Comparison of ENCODE assay signal across 1 fruit fly cellular context in the genomic region with DNA sequence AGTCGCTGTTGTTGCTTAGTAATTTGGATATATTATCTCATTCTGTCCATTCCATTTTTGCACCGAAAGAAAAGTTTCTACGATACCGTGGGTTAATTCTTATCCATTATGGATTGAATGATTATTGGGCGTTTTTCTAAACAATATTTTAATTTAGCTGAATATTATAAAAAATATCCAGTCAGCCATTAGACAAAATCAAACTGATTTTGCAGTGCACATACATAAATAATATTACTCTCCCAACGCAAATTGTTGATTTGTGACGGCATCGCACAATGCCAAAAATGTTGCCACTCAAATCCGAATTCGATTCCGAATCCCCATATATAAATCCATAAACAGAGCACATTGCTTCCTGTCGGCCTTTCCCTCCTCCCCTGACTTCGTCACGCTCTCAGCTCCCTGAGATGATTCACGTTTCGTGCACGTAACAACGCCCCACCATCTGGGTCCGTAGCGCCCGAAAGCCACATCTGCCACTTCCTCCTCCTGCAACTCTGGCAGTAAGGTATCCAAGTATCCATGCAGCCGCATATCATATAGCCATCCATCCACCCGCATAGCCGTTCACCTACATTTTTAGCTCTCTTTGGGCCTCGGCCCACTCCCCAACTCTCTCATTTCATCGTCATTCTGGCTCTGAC.
TF ChIP-seq lines count a peak whose summit lies in the region.

No protein-coding gene starts in this region.

TF ChIP-seq in whole organism, embryonic, 481 proteins besides CTCF, POLR2A, EP300 and RAD21 (continued from another document):
- TF ChIP-seq CG14965 (GFP tag; optimal IDR thresholded peaks at IDR 0.05; lab: Kevin White, UChicago; ENCODE audit: borderline replicate concordance) (no peak), CG7786 (GFP tag; optimal IDR thresholded peaks at IDR 0.05; lab: Kevin White, UChicago) (peak; percentile 55), tap (tag; optimal IDR thresholded peaks at IDR 0.05; lab: Kevin White, UChicago) (no peak), Ptx1 (GFP tag; IDR thresholded peaks at IDR 0.05; lab: Robert Waterston, UW) (peak; percentile 80), jigr1 (GFP tag; IDR thresholded peaks at IDR 0.05; lab: Robert Waterston, UW) (no peak), oc (tag; optimal IDR thresholded peaks at IDR 0.05; lab: Kevin White, UChicago) (no peak), Dp (GFP tag; optimal IDR thresholded peaks at IDR 0.05; lab: Kevin White, UChicago) (no peak), fu2 (GFP tag; optimal IDR thresholded peaks at IDR 0.05; lab: Kevin White, UChicago) (peak; percentile 51), HmgZ (tag; optimal IDR thresholded peaks at IDR 0.05; lab: Kevin White, UChicago) (peak; percentile 64), CG1792 (GFP tag; optimal IDR thresholded peaks at IDR 0.05; lab: Kevin White, UChicago) (peak; percentile 8), Ets97D (GFP tag; optimal IDR thresholded peaks at IDR 0.05; lab: Kevin White, UChicago) (no peak), Nf-YB (GFP tag; optimal IDR thresholded peaks at IDR 0.05; lab: Kevin White, UChicago) (peak; percentile 20), hbn (GFP tag; IDR thresholded peaks at IDR 0.05; lab: Robert Waterston, UW; ENCODE audit: partially characterized antibody) (no peak), Poxn (GFP tag; IDR thresholded peaks at IDR 0.05; lab: Robert Waterston, UW) (0 out of 2 replicates have a peak, but pooled peaks have one; percentile 45), CG13296 (GFP tag; optimal IDR thresholded peaks at IDR 0.05; lab: Kevin White, UChicago) (peak; percentile 30), CG12155 (GFP tag; optimal IDR thresholded peaks at IDR 0.05; lab: Kevin White, UChicago) (peak; percentile 73), Dad (GFP tag; optimal IDR thresholded peaks at IDR 0.05; lab: Kevin White, UChicago) (peak; percentile 34), CG12236 (GFP tag; optimal IDR thresholded peaks at IDR 0.05; lab: Kevin White, UChicago) (peak; percentile 23), CG5245 (GFP tag; optimal IDR thresholded peaks at IDR 0.05; lab: Kevin White, UChicago) (no peak), Hmr (GFP tag; optimal IDR thresholded peaks at IDR 0.05; lab: Kevin White, UChicago) (peak; percentile 87), zf30C (GFP tag; optimal IDR thresholded peaks at IDR 0.05; lab: Kevin White, UChicago) (peak; percentile 9), hb (GFP tag; IDR thresholded peaks at IDR 0.05; lab: Robert Waterston, UW; ENCODE audit: partially characterized antibody) (no peak), Ada2b (GFP tag; IDR thresholded peaks at IDR 0.05; lab: Robert Waterston, UW) (peak; percentile 73), pnt (GFP tag; optimal IDR thresholded peaks at IDR 0.05; lab: Kevin White, UChicago) (peak; percentile 5), chm (GFP tag; IDR thresholded peaks at IDR 0.05; lab: Robert Waterston, UW) (no peak), Nf-YA (GFP tag; IDR thresholded peaks at IDR 0.05; lab: Robert Waterston, UW) (peak; percentile 53), en (GFP tag; optimal IDR thresholded peaks at IDR 0.05; lab: Kevin White, UChicago) (no peak), C15 (GFP tag; IDR thresholded peaks at IDR 0.05; lab: Robert Waterston, UW) (no peak), ttk (GFP tag; IDR thresholded peaks at IDR 0.05; lab: Robert Waterston, UW) (peak; percentile 49; the same call in 1 of the 2 replicates), CG18599 (GFP tag; optimal IDR thresholded peaks at IDR 0.05; lab: Kevin White, UChicago) (peak; percentile 80), mld (GFP tag; IDR thresholded peaks at IDR 0.05; lab: Robert Waterston, UW; ENCODE audit: partially characterized antibody) (no peak), Kr (GFP tag; optimal IDR thresholded peaks at IDR 0.05; lab: Kevin White, UChicago) (no peak), CG10267 (tag; optimal IDR thresholded peaks at IDR 0.05; lab: Kevin White, UChicago) (peak; percentile 12), CG6683 (GFP tag; optimal IDR thresholded peaks at IDR 0.05; lab: Kevin White, UChicago) (peak; percentile 36), Hr3 (GFP tag; optimal IDR thresholded peaks at IDR 0.05; lab: Kevin White, UChicago) (peak; percentile 56), CG31365 (tag; optimal IDR thresholded peaks at IDR 0.05; lab: Kevin White, UChicago) (no peak), MBD-R2 (GFP tag; IDR thresholded peaks at IDR 0.05; lab: Robert Waterston, UW) (peak; percentile 35; the same call in 1 of the 2 replicates), CG17186 (GFP tag; optimal IDR thresholded peaks at IDR 0.05; lab: Kevin White, UChicago) (no peak), Eip74EF (GFP tag; optimal IDR thresholded peaks at IDR 0.05; lab: Kevin White, UChicago) (no peak), zfh1 (GFP tag; IDR thresholded peaks at IDR 0.05; lab: Robert Waterston, UW) (peak; percentile 39; the same call in 1 of the 3 replicates), peb (GFP tag; IDR thresholded peaks at IDR 0.05; lab: Robert Waterston, UW) (no peak), Hsf (GFP tag; optimal IDR thresholded peaks at IDR 0.05; lab: Kevin White, UChicago) (peak; percentile 72), CG2712 (tag; optimal IDR thresholded peaks at IDR 0.05; lab: Kevin White, UChicago) (peak; percentile 31), Dfd (GFP tag; optimal IDR thresholded peaks at IDR 0.05; lab: Kevin White, UChicago) (no peak), PHDP (tag; optimal IDR thresholded peaks at IDR 0.05; lab: Kevin White, UChicago) (peak; percentile 78)
TF ChIP-seq in whole organism, embryonic: peak in this region for 236.
